Worm (Caenorhabditis elegans) whole organism, L4 larva: ENCODE results near the gene snr-5.

ENCODE experiments used
- F37D6.2 ChIP-seq: sonication (generic microtip); optimal IDR thresholded peaks from 2 replicates; lab custom pipeline; 2016; ENCODE audit warnings: mild to moderate bottlenecking, missing genetic modification characterization, missing compliant biosample characterization
- F44E2.7 ChIP-seq: fragments of 200-800 bp; sonication (Bioruptor generic); IDR thresholded peaks from 2 replicates; pipeline ENCODE4 v2.1.2; 2022; ENCODE audit warnings: missing genetic modification characterization, missing compliant biosample characterization
- T20F7.1 ChIP-seq: fragments of 200-800 bp; sonication (Bioruptor generic); optimal IDR thresholded peaks from 2 replicates; lab custom pipeline; 2018; ENCODE audit warnings: mild to moderate bottlenecking, missing genetic modification characterization, missing compliant biosample characterization
- Y105C5A.15 ChIP-seq: fragments of 200-800 bp; sonication (Bioruptor generic); IDR thresholded peaks from 2 replicates; pipeline ENCODE4 v1.3.6; 2022; ENCODE audit warnings: missing genetic modification characterization, missing compliant biosample characterization
- ZK337.2 ChIP-seq: fragments of 200-800 bp; sonication (Bioruptor generic); IDR thresholded peaks from 2 replicates; pipeline ENCODE4 v1.3.6; 2022; ENCODE audit warnings: missing genetic modification reagents, missing genetic modification characterization, missing compliant biosample characterization
- aha-1 ChIP-seq: fragments of 150-350 bp; peaks from one replicate; lab custom pipeline; 2014; ENCODE audit warnings: missing biosample characterization, missing genetic modification characterization
- ceh-82 ChIP-seq: sonication (generic microtip); optimal IDR thresholded peaks from 2 replicates; lab custom pipeline; 2017; ENCODE audit warnings: missing biosample characterization, missing genetic modification characterization
- cey-2 ChIP-seq: sonication (generic microtip); optimal IDR thresholded peaks from 3 replicates; lab custom pipeline; 2017; ENCODE audit warnings: missing genetic modification characterization, mild to moderate bottlenecking, missing compliant biosample characterization, antibody characterized with exemption, borderline replicate concordance; ENCODE audit not compliant: insufficient read depth
- daf-12 ChIP-seq: fragments of 150-350 bp; optimal IDR thresholded peaks from 2 replicates; lab custom pipeline; 2014; ENCODE audit warnings: missing biosample characterization, missing genetic modification reagents, missing genetic modification characterization
- daf-19 ChIP-seq: fragments of 200-800 bp; sonication (Bioruptor generic); conservative IDR thresholded peaks from 2 replicates; pipeline ENCODE4 v1.3.6; 2022; ENCODE audit warnings: missing genetic modification characterization, missing compliant biosample characterization
- daf-8 ChIP-seq: fragments of 200-800 bp; sonication (Bioruptor generic); IDR thresholded peaks from 2 replicates; pipeline ENCODE4 v1.3.6; 2022; ENCODE audit warnings: missing genetic modification characterization, missing compliant biosample characterization
- dmd-6 ChIP-seq: fragments of 200-800 bp; sonication (Bioruptor generic); IDR thresholded peaks from 2 replicates; pipeline ENCODE4 v1.3.6; 2022; ENCODE audit warnings: missing genetic modification reagents, missing genetic modification characterization, missing compliant biosample characterization
- dve-1 ChIP-seq: sonication (generic microtip); optimal IDR thresholded peaks from 2 replicates; lab custom pipeline; 2017; ENCODE audit warnings: antibody characterized with exemption, mild to moderate bottlenecking, missing genetic modification characterization, missing compliant biosample characterization; ENCODE audit not compliant: insufficient read depth
- egl-43 ChIP-seq: fragments of 200-800 bp; sonication (Bioruptor generic); IDR thresholded peaks from 2 replicates; pipeline ENCODE4 v1.3.6; 2022; ENCODE audit warnings: missing genetic modification reagents, missing genetic modification characterization, missing compliant biosample characterization
- fos-1 ChIP-seq: fragments of 150-350 bp; optimal IDR thresholded peaks from 2 replicates; lab custom pipeline; 2014; ENCODE audit warnings: missing biosample characterization, missing genetic modification characterization
- hif-1 ChIP-seq, 2 experiments: sonication (generic microtip); optimal IDR thresholded peaks; 2 replicates each; lab custom pipeline; 2016 to 2017; ENCODE audit warnings: missing compliant biosample characterization in 2 of 2, missing genetic modification characterization in 2 of 2, missing genetic modification reagents in 2 of 2, missing genotype in 2 of 2, mild to moderate bottlenecking in 1 of 2
- hlh-11 ChIP-seq: fragments of 200-800 bp; sonication (Bioruptor generic); optimal IDR thresholded peaks from 2 replicates; lab custom pipeline; 2018; ENCODE audit warnings: mild to moderate bottlenecking, missing genetic modification characterization, missing compliant biosample characterization
- hlh-30 ChIP-seq: sonication (generic microtip); optimal IDR thresholded peaks from 2 replicates; lab custom pipeline; 2017; ENCODE audit warnings: antibody characterized with exemption, mild to moderate bottlenecking, missing genetic modification characterization, missing compliant biosample characterization; ENCODE audit not compliant: insufficient read depth
- lin-1 ChIP-seq: fragments of 200-800 bp; sonication (Bioruptor generic); IDR thresholded peaks from 2 replicates; pipeline ENCODE4 v1.3.6; 2022; ENCODE audit warnings: missing genetic modification reagents, missing genetic modification characterization, missing compliant biosample characterization
- lin-13 ChIP-seq: fragments of 150-350 bp; optimal IDR thresholded peaks from 2 replicates; lab custom pipeline; 2014; ENCODE audit warnings: missing biosample characterization, missing genetic modification reagents, missing genetic modification characterization
- lin-29 ChIP-seq: fragments of 200-800 bp; sonication (Bioruptor generic); IDR thresholded peaks from 2 replicates; pipeline ENCODE4 v1.3.6; 2022; ENCODE audit warnings: missing genetic modification reagents, missing genetic modification characterization, missing compliant biosample characterization
- lin-38 ChIP-seq: fragments of 200-800 bp; sonication (Bioruptor generic); IDR thresholded peaks from 2 replicates; pipeline ENCODE4 v1.3.6; 2022; ENCODE audit warnings: missing genetic modification reagents, missing genetic modification characterization, missing compliant biosample characterization
- lin-39 ChIP-seq: fragments of 150-350 bp; optimal IDR thresholded peaks from 2 replicates; lab custom pipeline; 2014; ENCODE audit warnings: missing biosample characterization, missing genetic modification reagents, missing genetic modification characterization
- lir-3 ChIP-seq: sonication (generic microtip); optimal IDR thresholded peaks from 2 replicates; lab custom pipeline; 2016; ENCODE audit warnings: mild to moderate bottlenecking, missing genetic modification characterization, missing compliant biosample characterization
- lsy-2 ChIP-seq, 2 experiments: fragments of 150-350 bp in 1 of 2; sonication (generic microtip) in 1 of 2; optimal IDR thresholded peaks; 2 replicates each; lab custom pipeline; 2014 to 2017; ENCODE audit warnings: missing biosample characterization in 2 of 2, missing genetic modification characterization in 2 of 2
- mdl-1 ChIP-seq, 2 experiments: fragments of 150-350 bp in 1 of 2; sonication (generic microtip) in 1 of 2; optimal IDR thresholded peaks; 2 replicates each; lab custom pipeline; 2014 to 2017; ENCODE audit warnings: missing biosample characterization in 2 of 2, missing genetic modification characterization in 2 of 2
- mdt-29 ChIP-seq: fragments of 200-800 bp; sonication (Bioruptor generic); IDR thresholded peaks from 2 replicates; pipeline ENCODE4 v1.3.6; 2022; ENCODE audit warnings: missing genetic modification reagents, missing genetic modification characterization, missing compliant biosample characterization
- mep-1 ChIP-seq: fragments of 150-350 bp; sonication (generic microtip); optimal IDR thresholded peaks from 3 replicates; lab custom pipeline; 2014; ENCODE audit warnings: missing biosample characterization, missing genetic modification characterization
- nhr-111 ChIP-seq: fragments of 200-800 bp; sonication (Bioruptor generic); optimal IDR thresholded peaks from 2 replicates; lab custom pipeline; 2018; ENCODE audit warnings: mild to moderate bottlenecking, missing genetic modification characterization, missing compliant biosample characterization
- nhr-237 ChIP-seq: sonication (generic microtip); optimal IDR thresholded peaks from 2 replicates; lab custom pipeline; 2017; ENCODE audit warnings: missing biosample characterization, missing genetic modification characterization
- nhr-28 ChIP-seq: fragments of 150-350 bp; optimal IDR thresholded peaks from 2 replicates; lab custom pipeline; 2014; ENCODE audit warnings: missing biosample characterization, missing genetic modification characterization
- nhr-48 ChIP-seq: sonication (generic microtip); optimal IDR thresholded peaks from 2 replicates; lab custom pipeline; 2016; ENCODE audit warnings: mild to moderate bottlenecking, missing genetic modification characterization, missing compliant biosample characterization
- nhr-6 ChIP-seq: fragments of 150-350 bp; optimal IDR thresholded peaks from 2 replicates; lab custom pipeline; 2014; ENCODE audit warnings: missing biosample characterization, missing genetic modification characterization
- nhr-76 ChIP-seq: fragments of 150-350 bp; optimal IDR thresholded peaks from 2 replicates; lab custom pipeline; 2014; ENCODE audit warnings: missing biosample characterization, missing genetic modification characterization
- pha-4 ChIP-seq, 2 experiments: fragments of 150-350 bp in 1 of 2; fragments of 200-800 bp in 1 of 2; sonication (Bioruptor generic) in 1 of 2; IDR thresholded peaks in 1 of 2; optimal IDR thresholded peaks in 1 of 2; 2 replicates each; pipeline versions ENCODE4 v1.3.6 to Lab custom; 2014 to 2022; ENCODE audit warnings: missing genetic modification characterization in 2 of 2, missing genetic modification reagents in 2 of 2, missing biosample characterization in 1 of 2, missing compliant biosample characterization in 1 of 2
- php-3 ChIP-seq: fragments of 200-800 bp; sonication (Bioruptor generic); IDR thresholded peaks from 2 replicates; pipeline ENCODE4 v1.3.6; 2022; ENCODE audit warnings: missing genetic modification reagents, missing genetic modification characterization, missing compliant biosample characterization
- set-16 ChIP-seq: fragments of 200-800 bp; sonication (Bioruptor generic); IDR thresholded peaks from 2 replicates; pipeline ENCODE4 v1.3.6; 2022; ENCODE audit warnings: missing genetic modification reagents, missing genetic modification characterization, missing compliant biosample characterization
- skn-1 ChIP-seq: fragments of 150-350 bp; optimal IDR thresholded peaks from 2 replicates; lab custom pipeline; 2014; ENCODE audit warnings: missing biosample characterization, missing genetic modification characterization
- spr-1 ChIP-seq: sonication (generic microtip); optimal IDR thresholded peaks from 2 replicates; lab custom pipeline; 2016; ENCODE audit warnings: mild to moderate bottlenecking, missing genetic modification characterization, missing compliant biosample characterization
- spr-3 ChIP-seq: fragments of 200-800 bp; sonication (Bioruptor generic); optimal IDR thresholded peaks from 2 replicates; lab custom pipeline; 2018; ENCODE audit warnings: mild to moderate bottlenecking, missing genetic modification characterization, missing compliant biosample characterization
- tag-97 ChIP-seq: fragments of 200-800 bp; sonication (Bioruptor generic); IDR thresholded peaks from 2 replicates; pipeline ENCODE4 v1.3.6; 2022; ENCODE audit warnings: missing genetic modification characterization, missing compliant biosample characterization
- zag-1 ChIP-seq: fragments of 150-350 bp; optimal IDR thresholded peaks from 2 replicates; lab custom pipeline; 2014; ENCODE audit warnings: missing biosample characterization, missing genetic modification characterization
- ztf-7 ChIP-seq: fragments of 150-350 bp; optimal IDR thresholded peaks from 2 replicates; lab custom pipeline; 2014; ENCODE audit warnings: missing biosample characterization, missing genetic modification characterization

snr-5 gene

ce11 chrIII:7894724-7895123 is 32.9 kb downstream of the snr-5 start, which contains the start of gene ZK688.4:
TSS of gene ZK688.4 (plus strand) at chrIII:7895024.
- TF ChIP-seq spr-1 (tag; lab: Kevin White, UChicago) (no peak), mdt-29 (no peak), daf-19 (GFP tag; lab: Robert Waterston, UW) (no peak), nhr-111 (no peak), nhr-237 (no peak), ztf-7 (tag; lab: Kevin White, UChicago) (no peak)

ce11 chrIII:7896925-7897324 is 35.1 kb downstream of the snr-5 start, which contains the start of gene ZK688.10:
TSS of gene ZK688.10 (minus strand) at chrIII:7897025.
- TF ChIP-seq spr-3 (GFP tag; lab: Kevin White, UChicago) (no peak), fos-1 (no peak), aha-1 (tag; lab: Kevin White, UChicago) (peak; percentile 12)

DNA sequence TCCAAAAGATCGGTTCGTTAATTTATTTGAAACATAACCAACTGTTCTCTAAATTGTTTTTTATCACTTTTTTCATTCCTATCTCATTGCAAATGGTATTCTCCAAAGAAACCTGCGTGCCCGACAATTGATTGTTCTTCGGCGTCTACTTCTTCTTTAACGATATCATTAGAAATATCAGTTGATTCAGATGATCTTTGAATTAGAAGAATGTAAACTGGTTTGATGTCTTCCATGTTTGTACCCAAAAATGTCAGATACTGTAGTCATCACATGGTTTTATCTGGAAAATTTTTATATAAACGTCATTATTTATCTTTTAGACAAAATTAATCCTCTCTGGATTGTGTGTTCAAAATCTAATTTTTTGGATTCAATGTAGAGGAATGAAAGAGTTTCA is 35.9 kb downstream of the snr-5 start:
- TF ChIP-seq zag-1 (no peak), mep-1 (tag; lab: Kevin White, UChicago) (peak; percentile 26), cey-2 (peak; percentile 5), daf-8 (GFP tag; lab: Robert Waterston, UW) (no peak), Y105C5A.15 (GFP tag; lab: Robert Waterston, UW) (no peak), ZK337.2 (GFP tag; lab: Robert Waterston, UW) (no peak), F44E2.7 (GFP tag; lab: Robert Waterston, UW) (no peak), F37D6.2 (tag; lab: Kevin White, UChicago) (no peak), lin-38 (no peak), hlh-30 (tag; lab: Kevin White, UChicago) (peak; percentile 33), lin-13 (GFP tag; lab: Kevin White, UChicago) (no peak), nhr-48 (peak; percentile 36), pha-4 (GFP tag; IDR thresholded peaks at IDR 0.05; lab: Robert Waterston, UW) (no peak), pha-4 (tag; optimal IDR thresholded peaks at IDR 0.05; lab: Kevin White, UChicago) (no peak), tag-97 (GFP tag; lab: Robert Waterston, UW) (no peak), T20F7.1 (peak; percentile 34), mdl-1 (tag; optimal IDR thresholded peaks at IDR 0.05; lab: Kevin White, UChicago) (peak in 1 of 2 experiments; percentile 52), lsy-2 (tag; optimal IDR thresholded peaks at IDR 0.05; lab: Kevin White, UChicago) (peak in 1 of 2 experiments; percentile 59), php-3 (GFP tag; lab: Robert Waterston, UW) (no peak), nhr-237 (no peak), dve-1 (tag; lab: Kevin White, UChicago) (peak; percentile 44), nhr-28 (peak; percentile 81), hlh-11 (peak; percentile 27), dmd-6 (GFP tag; lab: Robert Waterston, UW) (peak; percentile 37; the same call in 1 of the 2 replicates), lir-3 (no peak)

DNA sequence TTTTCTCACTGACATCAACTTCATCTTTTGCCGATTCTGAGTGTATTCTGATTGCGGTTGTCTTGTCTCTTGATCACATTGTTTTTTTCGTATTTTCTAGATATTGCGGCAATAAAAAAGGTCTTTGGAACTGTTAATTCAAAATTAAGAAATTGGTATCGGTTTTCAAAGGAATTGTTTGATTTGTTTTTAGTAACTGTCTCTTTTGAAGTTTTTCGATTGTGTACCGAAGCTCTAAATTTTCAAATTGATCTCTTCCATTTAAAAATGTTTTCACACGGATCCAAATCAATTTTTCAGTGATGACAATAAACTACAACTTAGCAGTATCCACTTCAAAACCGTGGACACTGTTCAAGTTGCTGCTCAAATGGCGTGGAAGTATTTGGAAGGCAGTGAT is 38.9 kb downstream of the snr-5 start, which contains the start of gene best-24:
best-24 (plus strand) TSS at position 301 of the 400 bp plus-strand sequence.
- no peak for TF ChIP-seq nhr-6
- no peak for TF ChIP-seq hif-1 (tag; optimal IDR thresholded peaks at IDR 0.05; lab: Kevin White, UChicago)
- TF ChIP-seq egl-43 (GFP tag; lab: Robert Waterston, UW): no peak
- no peak for TF ChIP-seq lin-29 (GFP tag; lab: Robert Waterston, UW)
- no peak for TF ChIP-seq ceh-82 (tag; lab: Kevin White, UChicago)
- no peak for TF ChIP-seq ztf-7 (tag; lab: Kevin White, UChicago)
- no peak for TF ChIP-seq daf-12
- TF ChIP-seq set-16 (GFP tag; lab: Robert Waterston, UW): no peak
- TF ChIP-seq lin-1 (GFP tag; lab: Robert Waterston, UW): no peak
- no peak for TF ChIP-seq nhr-76 (tag; lab: Kevin White, UChicago)
- TF ChIP-seq lin-39 (tag; lab: Kevin White, UChicago): no peak
- TF ChIP-seq skn-1 (tag; lab: Kevin White, UChicago): no peak
- TF ChIP-seq, all 104 proteins: peak for 0
